Fruit fly (Drosophila melanogaster) whole organism: Measurements from ENCODE around the gene Lamtor3.

ENCODE experiments used
- Dll ChIP-seq: fragments of >200 bp; optimal IDR thresholded peaks from 2 replicates; lab custom pipeline; 2017
- pan ChIP-seq: fragments of >200 bp; optimal IDR thresholded peaks from 2 replicates; lab custom pipeline; 2017
- psq ChIP-seq: fragments of >200 bp; optimal IDR thresholded peaks from 2 replicates; lab custom pipeline; 2017

dm6 chr2L:17466950-17467349 lies 14.1 kb upstream of the Lamtor3 start:
- TF ChIP-seq psq (no peak), Dll (lab: Kevin White, UChicago) (no peak), pan (no peak)
